Fruit fly (Drosophila melanogaster) whole organism, embryonic: Measurements from ENCODE around the gene Usp1.
A peak's percentile ranks its signal among the peaks of the same experiment; 100 is the strongest.

Experiments used
- Awh ChIP-seq: fragments of 200-800 bp; sonication (Bioruptor generic); IDR thresholded peaks from 2 replicates; pipeline ENCODE4, ENCODE4 v1.3.6; 2022; ENCODE audit warnings: missing biosample characterization, missing genetic modification characterization
- Bteb2 ChIP-seq: fragments of 200-800 bp; sonication (Bioruptor generic); optimal IDR thresholded peaks from 2 replicates; lab custom pipeline; 2016; ENCODE audit warnings: missing biosample characterization, missing genetic modification characterization
- CG10267 ChIP-seq: fragments of 200-800 bp; sonication (Bioruptor generic); optimal IDR thresholded peaks from 2 replicates; lab custom pipeline; 2018; ENCODE audit warnings: missing biosample characterization, mild to moderate bottlenecking, missing genetic modification characterization, moderate library complexity
- CG11504 ChIP-seq: fragments of 200-800 bp; sonication (Bioruptor generic); optimal IDR thresholded peaks from 3 replicates; lab custom pipeline; 2019; ENCODE audit warnings: missing biosample characterization, mild to moderate bottlenecking, missing genetic modification characterization, moderate library complexity
- CG12219 ChIP-seq: fragments of 200-800 bp; sonication (Bioruptor generic); optimal IDR thresholded peaks from 3 replicates; lab custom pipeline; 2018; ENCODE audit warnings: missing biosample characterization, mild to moderate bottlenecking, missing genetic modification characterization
- CG18599 ChIP-seq: fragments of 200-800 bp; sonication (Bioruptor generic); optimal IDR thresholded peaks from 3 replicates; lab custom pipeline; 2017; ENCODE audit warnings: missing biosample characterization, missing genetic modification characterization, mild to moderate bottlenecking, moderate library complexity, missing genetic modification reagents
- CG2116 ChIP-seq: fragments of 200-800 bp; sonication (Bioruptor generic); optimal IDR thresholded peaks from 3 replicates; lab custom pipeline; 2018; ENCODE audit warnings: missing biosample characterization, mild to moderate bottlenecking, missing genetic modification characterization
- CG2202 ChIP-seq: fragments of 200-800 bp; sonication (Bioruptor generic); optimal IDR thresholded peaks from 2 replicates; lab custom pipeline; 2018; ENCODE audit warnings: missing biosample characterization, mild to moderate bottlenecking, missing genetic modification characterization
- CG3065 ChIP-seq: fragments of 200-800 bp; sonication (Bioruptor generic); optimal IDR thresholded peaks from 2 replicates; lab custom pipeline; 2016; ENCODE audit warnings: missing biosample characterization, missing genetic modification characterization
- CG34376 ChIP-seq: fragments of 200-800 bp; sonication (Bioruptor generic); optimal IDR thresholded peaks from 2 replicates; lab custom pipeline; 2018; ENCODE audit warnings: missing biosample characterization, mild to moderate bottlenecking, missing genetic modification characterization
- CG34422 ChIP-seq: fragments of 200-800 bp; sonication (Bioruptor generic); IDR thresholded peaks from 3 replicates; pipeline ENCODE4 v1.3.6; 2022; ENCODE audit warnings: missing biosample characterization, missing genetic modification characterization
- CG3726 ChIP-seq: fragments of 200-800 bp; sonication (Bioruptor generic); IDR thresholded peaks from 3 replicates; pipeline ENCODE4, ENCODE4 v1.3.6; 2022; ENCODE audit warnings: missing biosample characterization, missing genetic modification characterization
- CG4617 ChIP-seq: fragments of 200-800 bp; sonication (Bioruptor generic); optimal IDR thresholded peaks from 3 replicates; lab custom pipeline; 2016; ENCODE audit warnings: missing biosample characterization, missing genetic modification characterization, borderline replicate concordance
- CG6683 ChIP-seq: fragments of 200-800 bp; sonication (Bioruptor generic); optimal IDR thresholded peaks from 2 replicates; lab custom pipeline; 2017; ENCODE audit warnings: missing biosample characterization, mild to moderate bottlenecking, missing genetic modification characterization, missing genetic modification reagents
- CG7839 ChIP-seq: fragments of 200-800 bp; sonication (Bioruptor generic); optimal IDR thresholded peaks from 3 replicates; lab custom pipeline; 2018; ENCODE audit warnings: missing biosample characterization, mild to moderate bottlenecking, missing genetic modification characterization, moderate library complexity
- CG8388 ChIP-seq: fragments of 200-800 bp; sonication (Bioruptor generic); optimal IDR thresholded peaks from 2 replicates; lab custom pipeline; 2019; ENCODE audit warnings: missing biosample characterization, mild to moderate bottlenecking, missing genetic modification characterization, moderate library complexity
- CG9609 ChIP-seq: fragments of 200-800 bp; sonication (Bioruptor generic); optimal IDR thresholded peaks from 3 replicates; lab custom pipeline; 2016; ENCODE audit warnings: missing biosample characterization, missing genetic modification characterization
- CG9817 ChIP-seq: fragments of 200-800 bp; sonication (Bioruptor generic); optimal IDR thresholded peaks from 2 replicates; lab custom pipeline; 2018; ENCODE audit warnings: missing biosample characterization, mild to moderate bottlenecking, missing genetic modification characterization, moderate library complexity
- CG9876 ChIP-seq: fragments of 200-800 bp; sonication (Bioruptor generic); optimal IDR thresholded peaks from 2 replicates; lab custom pipeline; 2016; ENCODE audit warnings: missing biosample characterization, missing genetic modification characterization
- D19A ChIP-seq: fragments of 200-800 bp; optimal IDR thresholded peaks from 3 replicates; lab custom pipeline; 2019; ENCODE audit warnings: missing biosample characterization, mild to moderate bottlenecking, missing genetic modification characterization, moderate library complexity
- Dip2 ChIP-seq: fragments of 200-800 bp; sonication (Bioruptor generic); IDR thresholded peaks from 2 replicates; pipeline ENCODE4 v1.3.6; 2022; ENCODE audit warnings: missing biosample characterization, missing genetic modification characterization
- Dip3 ChIP-seq: fragments of 200-800 bp; sonication (Bioruptor generic); optimal IDR thresholded peaks from 3 replicates; lab custom pipeline; 2016; ENCODE audit warnings: missing biosample characterization, missing genetic modification characterization
- Ets65A ChIP-seq: fragments of 200-800 bp; sonication (Bioruptor generic); peaks from one replicate; lab custom pipeline; 2016; ENCODE audit warnings: missing biosample characterization, missing genetic modification characterization
- Fer2 ChIP-seq: fragments of 200-800 bp; sonication (Bioruptor generic); optimal IDR thresholded peaks from 2 replicates; lab custom pipeline; 2018; ENCODE audit warnings: missing biosample characterization, mild to moderate bottlenecking, missing genetic modification characterization, moderate library complexity
- Gsc ChIP-seq: fragments of 200-800 bp; sonication (Bioruptor generic); IDR thresholded peaks from 2 replicates; pipeline ENCODE4 v1.3.6; 2022; ENCODE audit warnings: missing biosample characterization, missing genetic modification characterization
- H2.0 ChIP-seq: fragments of 200-800 bp; sonication (Bioruptor generic); IDR thresholded peaks from 2 replicates; pipeline ENCODE4 v1.3.6; 2022; ENCODE audit warnings: missing biosample characterization, missing genetic modification characterization
- HLH4C ChIP-seq: fragments of 200-800 bp; sonication (Bioruptor generic); IDR thresholded peaks from 3 replicates; pipeline ENCODE4 v1.3.6; 2022; ENCODE audit warnings: missing biosample characterization, missing genetic modification characterization; ENCODE audit not compliant: partially characterized antibody
- HmgD ChIP-seq: fragments of 200-800 bp; sonication (Bioruptor generic); optimal IDR thresholded peaks from 3 replicates; lab custom pipeline; 2016; ENCODE audit warnings: missing biosample characterization, missing genetic modification characterization
- Hmr ChIP-seq: fragments of 200-800 bp; sonication (Bioruptor generic); optimal IDR thresholded peaks from 3 replicates; lab custom pipeline; 2017; ENCODE audit warnings: mild to moderate bottlenecking, missing biosample characterization, missing genetic modification reagents, missing genetic modification characterization
- Hsf ChIP-seq: fragments of 200-800 bp; sonication (Bioruptor generic); optimal IDR thresholded peaks from 3 replicates; lab custom pipeline; 2016; ENCODE audit warnings: missing biosample characterization, missing genetic modification characterization
- Opbp ChIP-seq: fragments of 200-800 bp; sonication (Bioruptor generic); IDR thresholded peaks from 3 replicates; pipeline ENCODE4 v1.3.6; 2022; ENCODE audit warnings: missing biosample characterization, missing genetic modification characterization; ENCODE audit not compliant: partially characterized antibody
- Ravus ChIP-seq: fragments of 200-800 bp; sonication (Bioruptor generic); IDR thresholded peaks from 2 replicates; pipeline ENCODE4 v1.3.6; 2022; ENCODE audit warnings: missing biosample characterization, missing genetic modification characterization
- Vsx1 ChIP-seq: fragments of 200-800 bp; sonication (Bioruptor generic); optimal IDR thresholded peaks from 2 replicates; lab custom pipeline; 2017; ENCODE audit warnings: missing biosample characterization, mild to moderate bottlenecking, missing genetic modification characterization, missing genetic modification reagents
- cato ChIP-seq: fragments of 200-800 bp; sonication (Bioruptor generic); optimal IDR thresholded peaks from 2 replicates; lab custom pipeline; 2016; ENCODE audit warnings: missing biosample characterization, missing genetic modification characterization, borderline replicate concordance
- chinmo ChIP-seq: fragments of 200-800 bp; sonication (Bioruptor generic); IDR thresholded peaks from 4 replicates; pipeline ENCODE4 v1.3.6; 2022; ENCODE audit warnings: missing biosample characterization, missing genetic modification characterization; ENCODE audit not compliant: partially characterized antibody
- danr ChIP-seq: fragments of 200-800 bp; sonication (Bioruptor generic); IDR thresholded peaks from 2 replicates; pipeline ENCODE4 v1.3.6; 2022; ENCODE audit warnings: missing biosample characterization, missing genetic modification characterization
- disco-r ChIP-seq: fragments of 200-800 bp; sonication (Bioruptor generic); optimal IDR thresholded peaks from 2 replicates; lab custom pipeline; 2016; ENCODE audit warnings: missing biosample characterization, missing genetic modification characterization
- gsb-n ChIP-seq: fragments of 200-800 bp; sonication (Bioruptor generic); optimal IDR thresholded peaks from 3 replicates; lab custom pipeline; 2018; ENCODE audit warnings: missing biosample characterization, mild to moderate bottlenecking, missing genetic modification characterization
- hbn ChIP-seq: fragments of 200-800 bp; sonication (Bioruptor generic); IDR thresholded peaks from 2 replicates; pipeline ENCODE4 v1.3.6; 2022; ENCODE audit warnings: missing biosample characterization, missing genetic modification characterization; ENCODE audit not compliant: partially characterized antibody
- hth ChIP-seq: fragments of >200 bp; optimal IDR thresholded peaks from 2 replicates; lab custom pipeline; 2017; ENCODE audit warnings: inconsistent platforms
- ind ChIP-seq: fragments of 200-800 bp; sonication (Bioruptor generic); optimal IDR thresholded peaks from 3 replicates; lab custom pipeline; 2016; ENCODE audit warnings: missing biosample characterization, missing genetic modification characterization
- jigr1 ChIP-seq: fragments of 200-800 bp; sonication (Bioruptor generic); IDR thresholded peaks from 3 replicates; pipeline ENCODE4 v1.3.6; 2022; ENCODE audit warnings: missing biosample characterization, missing genetic modification characterization
- nau ChIP-seq: fragments of 200-800 bp; sonication (Bioruptor generic); optimal IDR thresholded peaks from 3 replicates; lab custom pipeline; 2017; ENCODE audit warnings: missing biosample characterization, mild to moderate bottlenecking, missing genetic modification characterization, missing genetic modification reagents
- nerfin-1 ChIP-seq: fragments of 200-800 bp; sonication (Bioruptor generic); optimal IDR thresholded peaks from 3 replicates; lab custom pipeline; 2019; ENCODE audit warnings: missing biosample characterization, mild to moderate bottlenecking, missing genetic modification characterization, moderate library complexity
- sc ChIP-seq, 3 experiments: fragments of >200 bp in 2 of 3; fragments of 200-800 bp in 1 of 3; sonication (Bioruptor generic) in 1 of 3; optimal IDR thresholded peaks; 2 replicates in 2 of 3; 3 replicates in 1 of 3; lab custom pipeline; 2017; ENCODE audit warnings: mild to moderate bottlenecking in 1 of 3, missing biosample characterization in 1 of 3, missing genetic modification characterization in 1 of 3, missing genetic modification reagents in 1 of 3
- tap ChIP-seq: fragments of 200-800 bp; optimal IDR thresholded peaks from 3 replicates; lab custom pipeline; 2019; ENCODE audit warnings: missing biosample characterization, mild to moderate bottlenecking, missing genetic modification characterization, moderate library complexity
- tio ChIP-seq: fragments of 200-800 bp; sonication (Bioruptor generic); optimal IDR thresholded peaks from 2 replicates; lab custom pipeline; 2017; ENCODE audit warnings: missing biosample characterization, missing genetic modification characterization, inconsistent platforms
- trem ChIP-seq: fragments of 200-800 bp; optimal IDR thresholded peaks from 3 replicates; lab custom pipeline; 2019; ENCODE audit warnings: missing biosample characterization, mild to moderate bottlenecking, missing genetic modification characterization, moderate library complexity
- ttk ChIP-seq: fragments of 200-800 bp; sonication (Bioruptor generic); IDR thresholded peaks from 2 replicates; pipeline ENCODE4 v2.1.2; 2022; ENCODE audit warnings: missing biosample characterization, missing genetic modification characterization
- tup ChIP-seq: fragments of 200-800 bp; sonication (Bioruptor generic); optimal IDR thresholded peaks from 2 replicates; lab custom pipeline; 2016; ENCODE audit warnings: missing biosample characterization, mild to moderate bottlenecking, missing genetic modification characterization, moderate library complexity

Usp1 gene

dm6 chr3R:29214982-29215533 is 13.9 kb upstream of the Usp1 start (continued):
- TF ChIP-seq CG34376 (peak; percentile 82), CG2202 (no peak), Gsc (GFP tag; lab: Robert Waterston, UW) (no peak), CG3065 (GFP tag; lab: Kevin White, UChicago) (no peak), CG8388 (no peak), CG4617 (GFP tag; lab: Kevin White, UChicago) (no peak), ind (GFP tag; lab: Kevin White, UChicago) (no peak), H2.0 (GFP tag; lab: Robert Waterston, UW) (no peak), nau (GFP tag; lab: Kevin White, UChicago) (no peak), disco-r (no peak), CG11504 (tag; lab: Kevin White, UChicago) (peak; percentile 74), Hsf (GFP tag; lab: Kevin White, UChicago) (no peak), ttk (no peak), CG9817 (no peak), CG2116 (GFP tag; lab: Kevin White, UChicago) (no peak), CG9876 (no peak), gsb-n (tag; lab: Kevin White, UChicago) (no peak), CG34422 (GFP tag; lab: Robert Waterston, UW) (no peak), hth (lab: Kevin White, UChicago) (no peak), trem (tag; lab: Kevin White, UChicago) (no peak), sc (optimal IDR thresholded peaks at IDR 0.05; lab: Kevin White, UChicago) (no peak), sc (GFP tag; optimal IDR thresholded peaks at IDR 0.05; lab: Kevin White, UChicago) (no peak), Dip3 (GFP tag; lab: Kevin White, UChicago) (no peak), Opbp (no peak), Vsx1 (GFP tag; lab: Kevin White, UChicago) (no peak), Hmr (GFP tag; lab: Kevin White, UChicago) (no peak), HmgD (GFP tag; lab: Kevin White, UChicago) (no peak), D19A (tag; lab: Kevin White, UChicago) (no peak), CG10267 (no peak), tap (tag; lab: Kevin White, UChicago) (no peak), cato (GFP tag; lab: Kevin White, UChicago) (no peak), CG6683 (GFP tag; lab: Kevin White, UChicago) (no peak), hbn (no peak), HLH4C (GFP tag; lab: Robert Waterston, UW) (no peak), Fer2 (tag; lab: Kevin White, UChicago) (no peak), CG7839 (tag; lab: Kevin White, UChicago) (no peak), Ets65A (GFP tag; lab: Kevin White, UChicago) (no peak), tio (GFP tag; lab: Kevin White, UChicago) (no peak), chinmo (GFP tag; lab: Robert Waterston, UW) (0 out of 4 replicates have a peak, but pooled peaks have one; percentile 54), Bteb2 (GFP tag; lab: Kevin White, UChicago) (no peak), danr (GFP tag; lab: Robert Waterston, UW) (no peak), CG18599 (GFP tag; lab: Kevin White, UChicago) (no peak), jigr1 (no peak), CG3726 (GFP tag; lab: Robert Waterston, UW) (no peak), tup (GFP tag; lab: Kevin White, UChicago) (no peak), Ravus (GFP tag; lab: Robert Waterston, UW) (no peak), CG12219 (GFP tag; lab: Kevin White, UChicago) (no peak), Dip2 (GFP tag; lab: Robert Waterston, UW) (no peak), nerfin-1 (peak; percentile 63), CG9609 (GFP tag; lab: Kevin White, UChicago) (no peak), Awh (GFP tag; lab: Robert Waterston, UW) (no peak)
